Fruit fly (Drosophila melanogaster): Measurements from ENCODE around the gene Lgr4.

Lgr4 gene

dm6 chrX:13211357-13212137 is 22.6 kb upstream of the Lgr4 start, which contains the start of gene sno (continued):
- TF ChIP-seq ATbp (GFP tag; optimal IDR thresholded peaks at IDR 0.05) (no peak), Vsx1 (GFP tag; optimal IDR thresholded peaks at IDR 0.05) (no peak), CG6854 (GFP tag; optimal IDR thresholded peaks at IDR 0.05) (no peak), Hr51 (GFP tag; optimal IDR thresholded peaks at IDR 0.05) (no peak), so (GFP tag; IDR thresholded peaks at IDR 0.05) (no peak), CG8924 (tag; optimal IDR thresholded peaks at IDR 0.05) (peak; percentile 30), sqz (GFP tag; optimal IDR thresholded peaks at IDR 0.05) (no peak), psq (GFP tag; optimal IDR thresholded peaks at IDR 0.05) (no peak), CG1832 (GFP tag; optimal IDR thresholded peaks at IDR 0.05) (no peak), CG11456 (GFP tag; IDR thresholded peaks at IDR 0.05) (no peak), CG4404 (GFP tag; IDR thresholded peaks at IDR 0.05) (no peak), CG6683 (GFP tag; optimal IDR thresholded peaks at IDR 0.05) (no peak), Usf (GFP tag; optimal IDR thresholded peaks at IDR 0.05) (no peak), NfI (GFP tag; optimal IDR thresholded peaks at IDR 0.05) (no peak), Sry-δ (GFP tag; optimal IDR thresholded peaks at IDR 0.05) (peak; percentile 81), Doc3 (GFP tag; IDR thresholded peaks at IDR 0.05; ENCODE audit: partially characterized antibody) (peak; percentile 73; the same call in 2 of the 3 replicates), sens (GFP tag) (no peak), CG6791 (GFP tag; IDR thresholded peaks at IDR 0.05; ENCODE audit: partially characterized antibody) (peak; percentile 87), CG3995 (GFP tag; optimal IDR thresholded peaks at IDR 0.05) (no peak), hkb (optimal IDR thresholded peaks at IDR 0.05) (no peak), hkb (GFP tag; IDR thresholded peaks at IDR 0.05) (no peak), CG10959 (GFP tag; IDR thresholded peaks at IDR 0.05) (no peak), chm (GFP tag; IDR thresholded peaks at IDR 0.05) (0 out of 2 replicates have a peak, but pooled peaks have one; percentile 14), tll (GFP tag; optimal IDR thresholded peaks at IDR 0.05) (no peak), ac (GFP tag; optimal IDR thresholded peaks at IDR 0.05) (no peak), CG10366 (GFP tag; IDR thresholded peaks at IDR 0.05) (no peak), CG15479 (GFP tag; optimal IDR thresholded peaks at IDR 0.05) (peak; percentile 33), CG7987 (GFP tag; optimal IDR thresholded peaks at IDR 0.05) (no peak), pb (GFP tag; optimal IDR thresholded peaks at IDR 0.05) (no peak), Oli (tag; optimal IDR thresholded peaks at IDR 0.05) (no peak), btn (GFP tag; optimal IDR thresholded peaks at IDR 0.05) (no peak), CG10147 (GFP tag; optimal IDR thresholded peaks at IDR 0.05) (no peak), CG12391 (tag; optimal IDR thresholded peaks at IDR 0.05) (no peak), CG4424 (GFP tag; optimal IDR thresholded peaks at IDR 0.05) (no peak), jigr1 (GFP tag; IDR thresholded peaks at IDR 0.05) (no peak), stc (GFP tag; IDR thresholded peaks at IDR 0.05) (no peak), CG8944 (GFP tag; optimal IDR thresholded peaks at IDR 0.05) (no peak), repo (GFP tag; optimal IDR thresholded peaks at IDR 0.05) (no peak), CG17568 (GFP tag; optimal IDR thresholded peaks at IDR 0.05) (no peak), Mad (GFP tag; optimal IDR thresholded peaks at IDR 0.05) (no peak), schlank (tag; optimal IDR thresholded peaks at IDR 0.05) (no peak), lola (GFP tag; optimal IDR thresholded peaks at IDR 0.05) (no peak), tgo (GFP tag; IDR thresholded peaks at IDR 0.05) (no peak), bsh (GFP tag; optimal IDR thresholded peaks at IDR 0.05) (peak in 1 of 2 experiments; percentile 3), Hmx (GFP tag; optimal IDR thresholded peaks at IDR 0.05) (no peak), CG30403 (GFP tag; optimal IDR thresholded peaks at IDR 0.05) (no peak), Meics (GFP tag; optimal IDR thresholded peaks at IDR 0.05) (no peak), CG31441 (GFP tag; IDR thresholded peaks at IDR 0.05) (no peak), bbx (GFP tag; IDR thresholded peaks at IDR 0.05; ENCODE audit: partially characterized antibody) (peak; percentile 87)

All from whole organism, embryonic.